Worm (Caenorhabditis elegans): ENCODE measurements around the gene F28H7.7.

F28H7.7 gene

ce11 chrV:10784011-10784410 lies 30.1 kb upstream of the F28H7.7 start, which contains the start of gene D1054.8:
TSS of gene D1054.8 (plus strand) at chrV:10784311.
- TF ChIP-seq eyg-1 (tag; optimal IDR thresholded peaks at IDR 0.05), result no peak
- TF ChIP-seq unc-3 (GFP tag; conservative IDR thresholded peaks at IDR 0.05), result no peak
- no peak for TF ChIP-seq unc-3 (tag; optimal IDR thresholded peaks at IDR 0.05)
- no peak for TF ChIP-seq ceh-45 (GFP tag; IDR thresholded peaks at IDR 0.05)
- no peak for TF ChIP-seq ceh-30 (tag; optimal IDR thresholded peaks at IDR 0.05)

ce11 chrV:10776528-10777055 lies 22.6 kb upstream of the F28H7.7 start, which contains the start of gene D1054.5:
TSS of gene D1054.5 (minus strand) at chrV:10776578.
- peak; percentile 56 for TF ChIP-seq elt-2 (tag; optimal IDR thresholded peaks at IDR 0.05)
- TF ChIP-seq ttx-3 (tag; optimal IDR thresholded peaks at IDR 0.05), result no peak

ce11 chrV:10773216-10773615 lies 19.3 kb upstream of the F28H7.7 start:
- TF ChIP-seq rnt-1 (tag; optimal IDR thresholded peaks at IDR 0.05), result no peak

- TF ChIP-seq dmd-4 (tag; optimal IDR thresholded peaks at IDR 0.05; ENCODE audit: borderline replicate concordance), result no peak
- TF ChIP-seq pax-1 (tag; optimal IDR thresholded peaks at IDR 0.05), result no peak
- TF ChIP-seq nhr-11 (tag; optimal IDR thresholded peaks at IDR 0.05), result no peak
- TF ChIP-seq pros-1 (tag; optimal IDR thresholded peaks at IDR 0.05), result no peak
- no peak for TF ChIP-seq fax-1 (tag; optimal IDR thresholded peaks at IDR 0.05)
- TF ChIP-seq hlh-6 (tag; optimal IDR thresholded peaks at IDR 0.05), result no peak
- no peak for TF ChIP-seq mec-3 (tag; optimal IDR thresholded peaks at IDR 0.05; ENCODE audit: borderline replicate concordance)
- TF ChIP-seq ceh-18 (tag; optimal IDR thresholded peaks at IDR 0.05), result no peak
- no peak for TF ChIP-seq C08G9.2 (tag; optimal IDR thresholded peaks at IDR 0.05)
- no peak for TF ChIP-seq C38D4.7 (GFP tag; optimal IDR thresholded peaks at IDR 0.05)
Observed at ce11 chrV:10771390-10771789, 17.4 kb upstream of the F28H7.7 start, which contains the start of gene D1054.3. TSS of gene D1054.3 (plus strand) at chrV:10771451.

ce11 chrV:10770026-10770425 lies 16.1 kb upstream of the F28H7.7 start, which contains the start of the genes D1054.1 and pas-2:
TSS of gene D1054.1 (minus strand) at chrV:10770217.
TSS of gene pas-2 (plus strand) at chrV:10770368.
- TF ChIP-seq ceh-31 (tag; optimal IDR thresholded peaks at IDR 0.05) (no peak), unc-42 (tag; optimal IDR thresholded peaks at IDR 0.05) (peak; percentile 90)

- TF ChIP-seq hlh-8 (tag; optimal IDR thresholded peaks at IDR 0.05) (no peak), ceh-48 (tag; optimal IDR thresholded peaks at IDR 0.05) (no peak), hlh-30 (tag; optimal IDR thresholded peaks at IDR 0.05; ENCODE audit: insufficient read depth) (no peak), ceh-6 (GFP tag; optimal IDR thresholded peaks at IDR 0.05) (no peak), ceh-31 (tag; optimal IDR thresholded peaks at IDR 0.05) (no peak), hlh-13 (GFP tag; optimal IDR thresholded peaks at IDR 0.05) (no peak), syd-9 (tag; optimal IDR thresholded peaks at IDR 0.05) (no peak), ref-2 (tag; optimal IDR thresholded peaks at IDR 0.05) (no peak), pat-9 (tag; optimal IDR thresholded peaks at IDR 0.05) (no peak)
Observed at ce11 chrV:10768892-10769291, 14.9 kb upstream of the F28H7.7 start.

ce11 chrV:10764066-10764465 lies 10.1 kb upstream of the F28H7.7 start, which contains the start of gene ocr-1:
TSS of gene ocr-1 (plus strand) at chrV:10764366.
- TF ChIP-seq ceh-34 (tag; optimal IDR thresholded peaks at IDR 0.05) (no peak), ama-1 (optimal IDR thresholded peaks at IDR 0.05) (no peak), eyg-1 (tag; optimal IDR thresholded peaks at IDR 0.05) (no peak), pha-4 (tag; optimal IDR thresholded peaks at IDR 0.05) (no peak), Y22D7AL.16 (tag; optimal IDR thresholded peaks at IDR 0.05) (no peak), fax-1 (tag; optimal IDR thresholded peaks at IDR 0.05) (no peak), ceh-9 (tag; optimal IDR thresholded peaks at IDR 0.05) (no peak), dmd-4 (tag; optimal IDR thresholded peaks at IDR 0.05; ENCODE audit: borderline replicate concordance) (no peak), ceh-24 (tag; optimal IDR thresholded peaks at IDR 0.05) (no peak), elt-2 (tag; optimal IDR thresholded peaks at IDR 0.05) (no peak), npax-4 (tag; optimal IDR thresholded peaks at IDR 0.05) (no peak), fkh-6 (tag; optimal IDR thresholded peaks at IDR 0.05) (no peak)
